Fruit fly (Drosophila melanogaster): ENCODE measurements around the gene CG11663.

The CG11663 gene

DNA sequence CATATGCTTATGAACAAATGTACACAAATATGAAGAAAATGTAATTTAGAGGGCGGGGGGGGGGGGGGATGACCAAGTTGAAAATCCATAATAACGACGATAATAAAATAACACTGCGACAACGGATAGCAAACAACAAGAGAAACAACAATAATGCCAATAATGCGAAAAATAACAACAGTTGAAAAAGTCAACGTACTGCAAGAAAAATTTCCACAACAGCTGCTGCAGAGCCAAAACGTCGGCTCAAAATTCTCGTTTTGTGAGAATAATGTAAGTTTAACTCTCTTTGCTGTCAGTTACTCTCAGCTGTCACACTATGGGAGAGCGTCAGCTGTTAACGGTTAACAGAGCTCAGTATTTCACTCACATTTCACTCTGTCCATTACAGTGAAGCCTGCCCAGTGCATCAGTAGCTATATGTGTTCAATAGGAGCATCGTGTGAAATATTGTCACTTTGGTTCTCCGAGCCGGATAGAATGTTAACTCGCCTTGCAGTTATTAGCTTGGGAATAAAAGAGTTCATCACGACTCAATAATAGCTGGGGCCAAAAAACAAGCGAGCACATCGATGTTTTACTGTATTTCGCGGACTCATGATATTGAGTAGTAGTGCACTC lies 6.6 kb downstream of the CG11663 start (continued):
- TF ChIP-seq hkb (optimal IDR thresholded peaks at IDR 0.05) (no peak), hkb (GFP tag; IDR thresholded peaks at IDR 0.05) (peak; percentile 80), CG30403 (GFP tag; optimal IDR thresholded peaks at IDR 0.05) (peak; percentile 83), CG10147 (GFP tag; optimal IDR thresholded peaks at IDR 0.05) (peak; percentile 62), Taf1 (GFP tag; IDR thresholded peaks at IDR 0.05) (0 out of 2 replicates have a peak, but pooled peaks have one; percentile 34), fru (optimal IDR thresholded peaks at IDR 0.05) (no peak), CG31441 (GFP tag; IDR thresholded peaks at IDR 0.05) (peak; percentile 79), CG30431 (GFP tag; optimal IDR thresholded peaks at IDR 0.05) (peak; percentile 67), tio (GFP tag; optimal IDR thresholded peaks at IDR 0.05) (peak; percentile 38), yki (optimal IDR thresholded peaks at IDR 0.05) (peak; percentile 26), CG15011 (GFP tag; optimal IDR thresholded peaks at IDR 0.05) (peak; percentile 25), HHEX (GFP tag; optimal IDR thresholded peaks at IDR 0.05) (peak; percentile 73), CG1647 (GFP tag; optimal IDR thresholded peaks at IDR 0.05) (peak; percentile 69), Doc3 (GFP tag; IDR thresholded peaks at IDR 0.05; ENCODE audit: partially characterized antibody) (no peak), CG34422 (GFP tag; IDR thresholded peaks at IDR 0.05) (peak; percentile 72; the same call in 2 of the 3 replicates), ap (GFP tag; IDR thresholded peaks at IDR 0.05) (peak; percentile 74), jigr1 (GFP tag; IDR thresholded peaks at IDR 0.05) (0 out of 3 replicates have a peak, but pooled peaks have one; percentile 48), Dll (GFP tag; IDR thresholded peaks at IDR 0.05; ENCODE audit: partially characterized antibody) (no peak), ac (GFP tag; optimal IDR thresholded peaks at IDR 0.05) (peak; percentile 31), ato (GFP tag; IDR thresholded peaks at IDR 0.05; ENCODE audit: partially characterized antibody) (no peak), NK7.1 (GFP tag; optimal IDR thresholded peaks at IDR 0.05) (peak; percentile 55), zen2 (GFP tag; IDR thresholded peaks at IDR 0.05; ENCODE audit: partially characterized antibody) (no peak), CG3163 (GFP tag; optimal IDR thresholded peaks at IDR 0.05) (peak; percentile 16), Deaf1 (tag; optimal IDR thresholded peaks at IDR 0.05) (peak; percentile 43), Poxn (GFP tag; IDR thresholded peaks at IDR 0.05) (0 out of 2 replicates have a peak, but pooled peaks have one; percentile 23), CG32767 (GFP tag; IDR thresholded peaks at IDR 0.05) (peak; percentile 59; the same call in 1 of the 2 replicates), CG17186 (GFP tag; optimal IDR thresholded peaks at IDR 0.05) (no peak), run (tag; optimal IDR thresholded peaks at IDR 0.05) (peak; percentile 44), Neu2 (GFP tag; optimal IDR thresholded peaks at IDR 0.05; ENCODE audit: borderline replicate concordance) (no peak), Dfd (GFP tag; optimal IDR thresholded peaks at IDR 0.05) (no peak), CG10462 (GFP tag; optimal IDR thresholded peaks at IDR 0.05) (peak; percentile 38), kay (GFP tag; optimal IDR thresholded peaks at IDR 0.05) (peak; percentile 43), caup (GFP tag; optimal IDR thresholded peaks at IDR 0.05; ENCODE audit: severe bottlenecking) (peak; percentile 74), Eip74EF (GFP tag; optimal IDR thresholded peaks at IDR 0.05) (peak in 1 of 2 experiments; percentile 49), knrl (GFP tag; IDR thresholded peaks at IDR 0.05; ENCODE audit: partially characterized antibody) (no peak), cwo (GFP tag; optimal IDR thresholded peaks at IDR 0.05) (peak; percentile 69), CG14014 (GFP tag; IDR thresholded peaks at IDR 0.05) (peak; percentile 80), CG17829 (tag; optimal IDR thresholded peaks at IDR 0.05) (peak; percentile 78), wor (GFP tag; IDR thresholded peaks at IDR 0.05) (peak; percentile 54; the same call in 1 of the 2 replicates), CG10431 (GFP tag; optimal IDR thresholded peaks at IDR 0.05) (no peak), Dp (GFP tag; optimal IDR thresholded peaks at IDR 0.05) (no peak), B-H2 (GFP tag; optimal IDR thresholded peaks at IDR 0.05) (peak; percentile 30), slou (GFP tag; optimal IDR thresholded peaks at IDR 0.05) (peak; percentile 44), CG43689 (GFP tag; IDR thresholded peaks at IDR 0.05) (peak; percentile 39; the same call in 1 of the 2 replicates), Hr78 (GFP tag; optimal IDR thresholded peaks at IDR 0.05) (peak in 1 of 2 experiments; percentile 22), D19A (tag; optimal IDR thresholded peaks at IDR 0.05) (peak; percentile 59), pzg (GFP tag; optimal IDR thresholded peaks at IDR 0.05) (no peak), CG10274 (GFP tag; optimal IDR thresholded peaks at IDR 0.05) (peak; percentile 18), BEAF-32 (GFP tag; optimal IDR thresholded peaks at IDR 0.05) (no peak)
